Worm (Caenorhabditis elegans) whole organism, late embryonic: Measurements from ENCODE around the gene Y25C1A.13.

Experiments used
- F13H6.1 ChIP-seq: sonication (generic microtip); optimal IDR thresholded peaks from 2 replicates; lab custom pipeline; 2016; ENCODE audit warnings: missing genetic modification characterization, missing compliant biosample characterization
- ama-1 ChIP-seq: fragments of 150-350 bp; optimal IDR thresholded peaks from 2 replicates; lab custom pipeline; 2014
- fax-1 ChIP-seq: sonication (generic microtip); optimal IDR thresholded peaks from 2 replicates; lab custom pipeline; 2016; ENCODE audit warnings: missing genotype, missing genetic modification characterization, missing compliant biosample characterization
- fkh-10 ChIP-seq: fragments of 150-350 bp; optimal IDR thresholded peaks from 2 replicates; lab custom pipeline; 2014; ENCODE audit warnings: missing biosample characterization, missing genetic modification reagents, missing genetic modification characterization
- hlh-13 ChIP-seq: fragments of 200-800 bp; sonication (Bioruptor generic); optimal IDR thresholded peaks from 2 replicates; lab custom pipeline; 2018; ENCODE audit warnings: mild to moderate bottlenecking, missing genetic modification characterization, missing compliant biosample characterization
- lin-11 ChIP-seq: fragments of 200-800 bp; sonication (Bioruptor generic); optimal IDR thresholded peaks from 2 replicates; lab custom pipeline; 2018; ENCODE audit warnings: mild to moderate bottlenecking, missing genetic modification characterization, missing compliant biosample characterization
- pax-1 ChIP-seq: fragments of 150-350 bp; optimal IDR thresholded peaks from 2 replicates; lab custom pipeline; 2014; ENCODE audit warnings: missing biosample characterization, missing genetic modification characterization
- pqm-1 ChIP-seq: sonication (generic microtip); optimal IDR thresholded peaks from 2 replicates; lab custom pipeline; 2016; ENCODE audit warnings: missing genetic modification characterization, missing compliant biosample characterization
- tbx-7 ChIP-seq: sonication (generic microtip); optimal IDR thresholded peaks from 2 replicates; lab custom pipeline; 2016; ENCODE audit warnings: missing genotype, missing genetic modification characterization, missing compliant biosample characterization
- ttx-3 ChIP-seq: sonication (generic microtip); optimal IDR thresholded peaks from 2 replicates; lab custom pipeline; 2016; ENCODE audit warnings: missing genetic modification reagents, missing genetic modification characterization, missing compliant biosample characterization
- unc-42 ChIP-seq: sonication (generic microtip); optimal IDR thresholded peaks from 2 replicates; lab custom pipeline; 2016; ENCODE audit warnings: missing genotype, missing genetic modification characterization, missing compliant biosample characterization
- zip-5 ChIP-seq: sonication (generic microtip); optimal IDR thresholded peaks from 2 replicates; lab custom pipeline; 2016; ENCODE audit warnings: missing genetic modification characterization, missing compliant biosample characterization

DNA sequence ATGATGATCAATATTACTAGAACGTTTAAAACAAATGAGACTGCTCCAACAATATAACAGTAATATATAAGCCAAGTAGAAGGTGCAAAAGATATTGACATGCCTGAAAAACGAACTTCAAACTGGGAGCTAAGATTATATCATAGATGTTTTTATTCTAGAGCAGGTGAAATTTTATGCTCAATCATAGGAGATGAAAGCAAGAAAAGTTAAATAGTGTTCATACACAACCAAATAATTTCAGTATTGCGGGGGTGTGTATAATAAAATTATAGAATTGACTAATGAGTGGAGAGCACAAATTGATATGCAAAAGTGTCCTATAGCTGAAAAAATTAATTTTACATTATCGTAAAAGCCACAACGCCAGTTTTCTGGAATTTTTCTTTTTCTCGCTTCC, 47.9 kb upstream of the Y25C1A.13 start, which contains the start of gene sri-34:
- no peak for TF ChIP-seq ttx-3 (tag; lab: Kevin White, UChicago)
- no peak for TF ChIP-seq fax-1 (tag; lab: Kevin White, UChicago)
- TF ChIP-seq tbx-7, result no peak
- TF ChIP-seq zip-5 (tag; lab: Kevin White, UChicago), result no peak
- no peak for TF ChIP-seq hlh-13
- no peak for TF ChIP-seq F13H6.1
- no peak for TF ChIP-seq unc-42 (tag; lab: Kevin White, UChicago)
- TF ChIP-seq ama-1 (lab: Kevin White, UChicago), result no peak
- no peak for TF ChIP-seq fkh-10 (GFP tag; lab: Kevin White, UChicago)
- no peak for TF ChIP-seq pqm-1 (tag; lab: Kevin White, UChicago)
- no peak for TF ChIP-seq pax-1 (tag; lab: Kevin White, UChicago)
- TF ChIP-seq lin-11 (tag; lab: Kevin White, UChicago), result no peak
